Fruit fly (Drosophila melanogaster) whole organism, prepupa: ENCODE results near the gene Pp1-87B.
"Not testable (repeated sequence)": the region's sequence is repeated elsewhere in the genome, so short reads cannot be mapped to it uniquely, and the experiment has no call there.

Experiments
- CG1621 ChIP-seq: fragments of 200-800 bp; sonication (Bioruptor generic); optimal IDR thresholded peaks from 3 replicates; lab custom pipeline; 2018; ENCODE audit warnings: missing biosample characterization, mild to moderate bottlenecking, missing genetic modification characterization
- CG3032 ChIP-seq: fragments of 200-800 bp; optimal IDR thresholded peaks from 2 replicates; lab custom pipeline; 2019; ENCODE audit warnings: missing biosample characterization, mild to moderate bottlenecking, missing genetic modification characterization, moderate library complexity
- CG31627 ChIP-seq: fragments of 200-800 bp; sonication (Bioruptor generic); optimal IDR thresholded peaks from 3 replicates; lab custom pipeline; 2016; ENCODE audit warnings: missing biosample characterization, missing genetic modification characterization
- CG32006 ChIP-seq: fragments of 200-800 bp; sonication (Bioruptor generic); optimal IDR thresholded peaks from 3 replicates; lab custom pipeline; 2017; ENCODE audit warnings: missing biosample characterization, mild to moderate bottlenecking, missing genetic modification characterization
- CG4318 ChIP-seq: fragments of 200-800 bp; sonication (Bioruptor generic); optimal IDR thresholded peaks from 3 replicates; lab custom pipeline; 2017; ENCODE audit warnings: missing biosample characterization, mild to moderate bottlenecking, missing genetic modification characterization
- CG6163 ChIP-seq: fragments of 200-800 bp; sonication (Bioruptor generic); IDR thresholded peaks from 3 replicates; pipeline ENCODE4 v1.3.6; 2022; ENCODE audit warnings: missing biosample characterization, missing genetic modification characterization
- CG6276 ChIP-seq: fragments of 200-800 bp; sonication (Bioruptor generic); optimal IDR thresholded peaks from 2 replicates; lab custom pipeline; 2017; ENCODE audit warnings: missing biosample characterization, mild to moderate bottlenecking, missing genetic modification characterization
- CG6792 ChIP-seq: fragments of 200-800 bp; sonication (Bioruptor generic); optimal IDR thresholded peaks from 3 replicates; lab custom pipeline; 2016; ENCODE audit warnings: missing biosample characterization, missing genetic modification characterization
- CG8119 ChIP-seq: fragments of 200-800 bp; sonication (Bioruptor generic); IDR thresholded peaks from 3 replicates; pipeline ENCODE4 v1.3.6; 2022; ENCODE audit warnings: missing biosample characterization, missing genetic modification characterization
- CG8632 ChIP-seq: fragments of 200-800 bp; sonication (Bioruptor generic); optimal IDR thresholded peaks from 3 replicates; lab custom pipeline; 2016; ENCODE audit warnings: missing biosample characterization, missing genetic modification characterization
- CG9139 ChIP-seq: fragments of 200-800 bp; sonication (Bioruptor generic); optimal IDR thresholded peaks from 3 replicates; lab custom pipeline; 2017; ENCODE audit warnings: missing biosample characterization, mild to moderate bottlenecking, missing genetic modification characterization
- Eip78C ChIP-seq: fragments of 200-800 bp; sonication (Bioruptor generic); peaks from one replicate; lab custom pipeline; 2016; ENCODE audit warnings: missing biosample characterization, missing genetic modification characterization
- Eip93F ChIP-seq: fragments of 200-800 bp; sonication (Bioruptor generic); optimal IDR thresholded peaks from 2 replicates; lab custom pipeline; 2016; ENCODE audit warnings: missing biosample characterization, mild to moderate bottlenecking, missing genetic modification characterization
- Ets21C ChIP-seq: fragments of 200-800 bp; sonication (Bioruptor generic); optimal IDR thresholded peaks from 3 replicates; lab custom pipeline; 2016; ENCODE audit warnings: missing biosample characterization, missing genetic modification characterization
- Ets96B ChIP-seq: fragments of 200-800 bp; optimal IDR thresholded peaks from 2 replicates; lab custom pipeline; 2019; ENCODE audit warnings: missing biosample characterization, mild to moderate bottlenecking, missing genetic modification characterization, moderate library complexity
- Gug ChIP-seq: fragments of 200-800 bp; sonication (Bioruptor generic); IDR thresholded peaks from 2 replicates; pipeline ENCODE4 v1.3.6; 2022; ENCODE audit warnings: missing biosample characterization, missing genetic modification characterization
- Hr38 ChIP-seq: sonication (Bioruptor generic); optimal IDR thresholded peaks from 2 replicates; lab custom pipeline; 2016; ENCODE audit warnings: missing biosample characterization, missing genetic modification characterization
- Sox102F ChIP-seq: fragments of 200-800 bp; sonication (Bioruptor generic); optimal IDR thresholded peaks from 2 replicates; lab custom pipeline; 2016; ENCODE audit warnings: missing biosample characterization, mild to moderate bottlenecking, missing genetic modification characterization
- Sox15 ChIP-seq: fragments of 200-800 bp; sonication (Bioruptor generic); optimal IDR thresholded peaks from 3 replicates; lab custom pipeline; 2016; ENCODE audit warnings: missing biosample characterization, missing genetic modification characterization
- acj6 ChIP-seq: fragments of 200-800 bp; sonication (Bioruptor generic); optimal IDR thresholded peaks from 3 replicates; lab custom pipeline; 2016; ENCODE audit warnings: missing biosample characterization, missing genetic modification characterization
- cyc ChIP-seq: fragments of 200-800 bp; sonication (Bioruptor generic); optimal IDR thresholded peaks from 3 replicates; lab custom pipeline; 2016; ENCODE audit warnings: missing biosample characterization, missing genetic modification characterization
- dsx ChIP-seq: fragments of 200-800 bp; optimal IDR thresholded peaks from 3 replicates; lab custom pipeline; 2019; ENCODE audit warnings: missing biosample characterization, mild to moderate bottlenecking, missing genetic modification characterization, moderate library complexity; ENCODE audit not compliant: poor library complexity, severe bottlenecking
- esn ChIP-seq: fragments of 200-800 bp; sonication (Bioruptor generic); optimal IDR thresholded peaks from 2 replicates; lab custom pipeline; 2016; ENCODE audit warnings: missing biosample characterization, mild to moderate bottlenecking, missing genetic modification characterization, moderate library complexity
- fd59A ChIP-seq: fragments of 200-800 bp; sonication (Bioruptor generic); optimal IDR thresholded peaks from 2 replicates; lab custom pipeline; 2017; ENCODE audit warnings: missing biosample characterization, mild to moderate bottlenecking, missing genetic modification characterization, missing genetic modification reagents
- fkh ChIP-seq: fragments of 200-800 bp; sonication (Bioruptor generic); optimal IDR thresholded peaks from 3 replicates; lab custom pipeline; 2017; ENCODE audit warnings: missing biosample characterization, mild to moderate bottlenecking, missing genetic modification characterization, moderate library complexity
- net ChIP-seq: fragments of 200-800 bp; sonication (Bioruptor generic); optimal IDR thresholded peaks from 3 replicates; lab custom pipeline; 2016; ENCODE audit warnings: missing biosample characterization, missing genetic modification characterization
- topi ChIP-seq: fragments of 200-800 bp; sonication (Bioruptor generic); optimal IDR thresholded peaks from 3 replicates; lab custom pipeline; 2016; ENCODE audit warnings: missing biosample characterization, missing genetic modification characterization
- vri ChIP-seq: fragments of 200-800 bp; sonication (Bioruptor generic); optimal IDR thresholded peaks from 3 replicates; lab custom pipeline; 2016; ENCODE audit warnings: missing biosample characterization, mild to moderate bottlenecking, missing genetic modification characterization

Pp1-87B gene

dm6 chr3R:12425510-12426309 is at the start of gene Pp1-87B:
Pp1-87B (minus strand) TSS chr3R:12425917.
- TF ChIP-seq Eip78C (GFP tag; lab: Kevin White, UChicago) = peak; percentile 69
- peak; percentile 29 for TF ChIP-seq CG31627 (GFP tag; lab: Kevin White, UChicago)
- no peak for TF ChIP-seq CG8119 (GFP tag; lab: Robert Waterston, UW)
- TF ChIP-seq CG6276 (GFP tag; lab: Kevin White, UChicago) = no peak
- TF ChIP-seq fkh (GFP tag; lab: Kevin White, UChicago) = no peak
- peak; percentile 17 for TF ChIP-seq esn (GFP tag; lab: Kevin White, UChicago)
- no peak for TF ChIP-seq net (GFP tag; lab: Kevin White, UChicago)
- peak; percentile 5 for TF ChIP-seq CG3032 (tag; lab: Kevin White, UChicago)
- TF ChIP-seq CG6792 (GFP tag; lab: Kevin White, UChicago) = no peak
- TF ChIP-seq acj6 = no peak
- TF ChIP-seq CG1621 (tag; lab: Kevin White, UChicago) = peak; percentile 20
- no peak for TF ChIP-seq fd59A
- no peak for TF ChIP-seq vri

DNA sequence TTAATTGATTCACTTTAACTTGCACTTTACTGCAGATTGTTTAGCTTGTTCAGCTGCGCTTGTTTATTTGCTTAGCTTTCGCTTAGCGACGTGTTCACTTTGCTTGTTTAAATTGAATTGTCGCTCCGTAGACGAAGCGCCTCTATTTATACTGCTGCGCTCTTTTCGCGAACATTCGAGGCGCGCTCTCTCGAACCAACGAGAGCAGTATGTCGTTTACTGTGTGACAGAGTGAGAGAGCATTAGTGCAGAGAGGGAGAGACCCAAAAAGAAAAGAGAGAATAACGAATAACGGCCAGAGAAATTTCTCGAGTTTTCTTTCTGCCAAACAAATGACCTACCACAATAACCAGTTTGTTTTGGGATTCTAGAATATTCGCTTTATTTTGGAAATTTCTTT is 42.0 kb upstream of the Pp1-87B start, which contains the start of gene Hsp70Ba:
Gene Hsp70Ba (minus strand): TSS at position 102 of the 400 bp plus-strand sequence.
- TF ChIP-seq Sox102F; dsx (GFP tag; lab: Kevin White, UChicago); Hr38 (GFP tag; lab: Kevin White, UChicago): not testable (repeated sequence)

DNA sequence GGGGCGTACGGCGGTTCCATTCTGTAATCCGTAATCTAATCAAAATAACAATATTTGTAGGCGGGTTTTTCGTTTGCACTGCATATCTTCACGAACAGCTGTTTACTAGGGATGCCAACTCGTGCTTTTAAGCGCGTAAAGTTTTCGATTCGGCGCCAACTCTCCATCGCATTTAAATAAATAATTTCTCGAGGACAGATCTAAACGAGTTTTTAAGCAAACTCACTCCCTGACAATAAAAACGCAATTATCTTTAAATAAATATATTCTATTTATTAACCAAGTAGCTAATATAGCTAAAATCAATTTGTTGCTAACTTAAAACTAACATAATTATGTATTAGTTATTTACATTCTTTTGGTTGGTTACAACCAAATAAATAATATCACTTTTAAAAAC is 39.5 kb upstream of the Pp1-87B start, which contains the start of gene CG5608:
Gene CG5608 (minus strand): TSS at position 101 of the 400 bp plus-strand sequence.
- TF ChIP-seq CG8632; CG32006 (GFP tag; lab: Kevin White, UChicago); Gug: not testable (repeated sequence)

DNA sequence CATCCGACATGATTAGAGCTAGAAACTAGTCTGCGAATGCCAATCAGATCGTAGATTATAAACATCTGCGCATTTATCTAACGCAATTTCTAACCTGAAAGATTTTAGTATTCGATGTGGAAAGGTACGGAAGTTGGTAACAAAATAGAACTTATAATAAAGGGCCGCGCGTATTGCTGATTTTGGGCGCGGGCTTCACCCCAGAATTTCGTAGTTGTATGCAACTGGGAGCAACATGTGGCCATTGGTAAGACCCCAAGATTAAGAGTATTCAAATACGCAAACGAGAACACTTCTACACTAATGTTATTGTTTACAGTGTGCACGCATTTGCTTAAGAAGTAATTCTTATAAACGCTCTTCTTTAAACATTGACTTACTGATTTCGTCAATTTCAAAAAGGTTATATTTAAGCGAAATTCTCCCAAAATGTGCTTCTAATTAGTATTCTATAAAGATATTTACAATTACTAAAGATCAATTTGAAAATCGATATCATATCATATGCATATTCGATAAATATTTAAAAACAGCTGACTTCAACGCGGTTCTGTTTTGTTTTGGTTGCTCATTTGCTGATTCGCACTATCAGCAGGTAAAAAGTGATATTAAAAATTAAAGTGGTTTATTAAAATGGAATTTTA is 34.3 kb upstream of the Pp1-87B start, which contains the start of the genes CG5961 and Polr3C:
Gene CG5961 (minus strand): TSS at position 416 of the 644 bp plus-strand sequence.
Gene Polr3C (plus strand): TSS at position 536 of the 644 bp plus-strand sequence.
- TF ChIP-seq esn (GFP tag; lab: Kevin White, UChicago) (peak; percentile 19), CG32006 (GFP tag; lab: Kevin White, UChicago) (no peak), CG9139 (GFP tag; lab: Kevin White, UChicago) (no peak), fkh (GFP tag; lab: Kevin White, UChicago) (peak; percentile 91), Sox15 (no peak), Eip78C (GFP tag; lab: Kevin White, UChicago) (peak; percentile 13)

dm6 chr3R:12456370-12456940 is 30.7 kb upstream of the Pp1-87B start, which contains the start of gene trus:
trus (plus strand) TSS chr3R:12456573.
- TF ChIP-seq CG6163 (GFP tag; lab: Robert Waterston, UW) (no peak), esn (GFP tag; lab: Kevin White, UChicago) (peak; percentile 27)
- TF ChIP-seq, all 60 proteins: peak for 1

DNA sequence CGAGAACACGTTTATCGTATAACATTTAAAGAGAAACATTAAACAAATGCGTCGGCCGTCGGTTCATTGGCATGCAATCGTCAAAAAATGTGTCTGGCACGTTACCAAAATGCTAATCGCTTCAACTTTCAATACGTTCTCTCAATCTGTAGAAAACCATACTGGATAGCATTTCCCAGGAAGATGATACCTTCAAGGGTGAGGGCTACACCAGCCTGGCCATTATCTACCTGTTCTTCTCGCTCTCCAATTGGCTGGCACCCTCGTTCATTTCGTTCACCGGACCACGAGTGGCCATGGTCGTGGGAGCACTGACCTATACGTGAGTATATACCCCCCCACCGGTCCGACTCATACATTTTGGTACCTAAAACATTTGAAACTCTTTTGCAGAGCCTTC is 28.8 kb upstream of the Pp1-87B start:
- TF ChIP-seq CG9139 (GFP tag; lab: Kevin White, UChicago) = no peak
- TF ChIP-seq topi (GFP tag; lab: Kevin White, UChicago) = no peak
- TF ChIP-seq Ets96B (tag; lab: Kevin White, UChicago) = no peak
- TF ChIP-seq Sox15 = no peak
- TF ChIP-seq cyc (GFP tag; lab: Kevin White, UChicago) = no peak
- TF ChIP-seq CG32006 (GFP tag; lab: Kevin White, UChicago) = no peak
- no peak for TF ChIP-seq Eip93F (GFP tag; lab: Kevin White, UChicago)
- no peak for TF ChIP-seq CG4318 (GFP tag; lab: Kevin White, UChicago)
- TF ChIP-seq Ets21C = no peak
- no peak for TF ChIP-seq fkh (GFP tag; lab: Kevin White, UChicago)
